Worm (Caenorhabditis elegans) whole organism, mixed stage, embryonic: Measurements from ENCODE around the gene F28E10.1.

Source experiments
- elt-1 ChIP-seq: sonication (generic microtip); optimal IDR thresholded peaks from 2 replicates; lab custom pipeline; 2017; ENCODE audit warnings: missing genetic modification characterization, mild to moderate bottlenecking, missing compliant biosample characterization, antibody characterized with exemption, moderate library complexity, borderline replicate concordance; ENCODE audit not compliant: insufficient read depth
- elt-3 ChIP-seq: fragments of 150-350 bp; optimal IDR thresholded peaks from 2 replicates; lab custom pipeline; 2014; ENCODE audit warnings: missing biosample characterization, missing genetic modification characterization
- flh-1 ChIP-seq: fragments of 200-800 bp; sonication (Bioruptor generic); optimal IDR thresholded peaks from 2 replicates; lab custom pipeline; 2018; ENCODE audit warnings: mild to moderate bottlenecking, missing genetic modification characterization, moderate library complexity, missing compliant biosample characterization
- ham-2 ChIP-seq: fragments of 200-800 bp; sonication (Bioruptor generic); optimal IDR thresholded peaks from 2 replicates; lab custom pipeline; 2018; ENCODE audit warnings: mild to moderate bottlenecking, missing genetic modification characterization, missing compliant biosample characterization
- lin-32 ChIP-seq: fragments of 200-800 bp; sonication (Bioruptor generic); optimal IDR thresholded peaks from 2 replicates; lab custom pipeline; 2018; ENCODE audit warnings: mild to moderate bottlenecking, missing genetic modification characterization, missing compliant biosample characterization
- nhr-28 ChIP-seq: fragments of 150-350 bp; optimal IDR thresholded peaks from 2 replicates; lab custom pipeline; 2014; ENCODE audit warnings: missing biosample characterization, missing genetic modification characterization
- sptf-1 ChIP-seq: sonication (generic microtip); optimal IDR thresholded peaks from 2 replicates; lab custom pipeline; 2017; ENCODE audit warnings: mild to moderate bottlenecking, missing genetic modification characterization, moderate library complexity, missing compliant biosample characterization
- unc-120 ChIP-seq: sonication (generic microtip); optimal IDR thresholded peaks from 2 replicates; lab custom pipeline; 2017; ENCODE audit warnings: missing genetic modification characterization, missing compliant biosample characterization; ENCODE audit not compliant: poor library complexity, severe bottlenecking
- unc-39 ChIP-seq: fragments of 150-350 bp; optimal IDR thresholded peaks from 2 replicates; lab custom pipeline; 2014; ENCODE audit warnings: missing biosample characterization, missing genetic modification characterization
- unc-62 ChIP-seq: fragments of 150-350 bp; optimal IDR thresholded peaks from 2 replicates; lab custom pipeline; 2014; ENCODE audit warnings: missing biosample characterization, missing genetic modification reagents, missing genetic modification characterization
- ztf-11 ChIP-seq: fragments of 150-350 bp; optimal IDR thresholded peaks from 2 replicates; lab custom pipeline; 2014; ENCODE audit warnings: missing biosample characterization, missing genetic modification characterization

ce11 chrIV:4602565-4602964, 33.9 kb downstream of the F28E10.1 start, which contains the start of gene F19C7.4:
- TF ChIP-seq unc-120 (tag; lab: Kevin White, UChicago), result no peak
- no peak for TF ChIP-seq elt-3
- TF ChIP-seq nhr-28, result no peak
- TF ChIP-seq unc-39, result no peak
- TF ChIP-seq flh-1 (GFP tag; lab: Kevin White, UChicago), result no peak
- TF ChIP-seq lin-32 (GFP tag; lab: Kevin White, UChicago), result no peak
- no peak for TF ChIP-seq unc-62 (GFP tag; lab: Kevin White, UChicago)
- no peak for TF ChIP-seq elt-1 (tag; lab: Kevin White, UChicago)
- TF ChIP-seq sptf-1, result no peak
- no peak for TF ChIP-seq ztf-11 (tag; lab: Kevin White, UChicago)
- no peak for TF ChIP-seq ham-2 (GFP tag; lab: Kevin White, UChicago)
